Worm (Caenorhabditis elegans) whole organism, L1 larva: Measurements from ENCODE around the gene blos-2.

Source experiments
- ama-1 ChIP-seq: fragments of 150-350 bp; optimal IDR thresholded peaks from 2 replicates; lab custom pipeline; 2014
- ceh-82 ChIP-seq, 3 experiments: fragments of 150-350 bp in 1 of 3; sonication (generic microtip) in 2 of 3; optimal IDR thresholded peaks; 2 replicates each; lab custom pipeline; 2014 to 2017; ENCODE audit warnings: missing biosample characterization in 3 of 3, missing genetic modification characterization in 3 of 3
- elt-3 ChIP-seq, 6 experiments: fragments of 150-350 bp in 1 of 6; sonication (generic microtip); optimal IDR thresholded peaks; 2 replicates each; lab custom pipeline; 2017 to 2018; ENCODE audit warnings: missing biosample characterization in 6 of 6, missing genetic modification characterization in 6 of 6, inconsistent platforms in 1 of 6
- lin-15B ChIP-seq: fragments of 150-350 bp; sonication (generic microtip); optimal IDR thresholded peaks from 3 replicates; lab custom pipeline; 2014; ENCODE audit warnings: missing biosample characterization, missing genetic modification characterization
- lin-39 ChIP-seq: fragments of 150-350 bp; optimal IDR thresholded peaks from 2 replicates; lab custom pipeline; 2014; ENCODE audit warnings: missing biosample characterization, missing genetic modification reagents, missing genetic modification characterization
- mdl-1 ChIP-seq, 2 experiments: fragments of 150-350 bp; optimal IDR thresholded peaks; 2 replicates each; lab custom pipeline; 2014 to 2017; ENCODE audit warnings: missing biosample characterization in 2 of 2, missing genetic modification characterization in 2 of 2, inconsistent platforms in 1 of 2
- nhr-237 ChIP-seq: fragments of 150-350 bp; optimal IDR thresholded peaks from 2 replicates; lab custom pipeline; 2014; ENCODE audit warnings: missing biosample characterization, missing genetic modification characterization
- pag-3 ChIP-seq: sonication (generic microtip); optimal IDR thresholded peaks from 2 replicates; lab custom pipeline; 2017; ENCODE audit warnings: missing genetic modification characterization, mild to moderate bottlenecking, missing compliant biosample characterization, antibody characterized with exemption, borderline replicate concordance; ENCODE audit not compliant: insufficient read depth
- pqm-1 ChIP-seq: sonication (generic microtip); optimal IDR thresholded peaks from 3 replicates; lab custom pipeline; 2017; ENCODE audit warnings: missing biosample characterization, missing genetic modification characterization
- rnt-1 ChIP-seq: sonication (generic microtip); optimal IDR thresholded peaks from 2 replicates; lab custom pipeline; 2016; ENCODE audit warnings: mild to moderate bottlenecking, missing genetic modification characterization, moderate library complexity, missing compliant biosample characterization
- sptf-1 ChIP-seq: fragments of 150-350 bp; optimal IDR thresholded peaks from 2 replicates; lab custom pipeline; 2014; ENCODE audit warnings: missing biosample characterization, missing genetic modification characterization
- zag-1 ChIP-seq: fragments of 150-350 bp; optimal IDR thresholded peaks from 2 replicates; lab custom pipeline; 2014; ENCODE audit warnings: missing biosample characterization, missing genetic modification characterization

DNA sequence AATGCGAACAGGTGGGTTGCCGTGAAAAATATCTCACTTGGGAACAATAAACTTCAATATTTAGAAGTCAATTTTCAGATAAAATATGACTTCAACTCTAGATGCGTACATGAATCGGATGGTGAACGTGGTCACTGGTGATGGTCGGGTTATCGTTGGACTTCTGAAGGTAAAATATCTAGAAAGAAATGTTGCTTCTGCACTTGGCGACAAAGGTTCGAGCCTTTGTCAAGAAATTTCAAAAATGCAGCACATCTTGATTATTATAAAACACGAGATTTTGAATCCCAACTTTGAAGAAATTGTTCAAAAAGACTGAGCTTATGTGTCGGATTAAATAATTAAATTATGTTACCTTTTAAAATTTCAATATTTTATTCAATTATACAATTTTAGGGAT is 7.6 kb upstream of the blos-2 start, which contains the start of gene lsm-8:
- TF ChIP-seq ceh-82 (tag; optimal IDR thresholded peaks at IDR 0.05; lab: Kevin White, UChicago): no peak
- no peak for TF ChIP-seq pqm-1 (tag; lab: Kevin White, UChicago)
- TF ChIP-seq lin-39 (tag; lab: Kevin White, UChicago): no peak
- no peak for TF ChIP-seq zag-1 (tag; lab: Kevin White, UChicago)
- no peak for TF ChIP-seq pag-3 (tag; lab: Kevin White, UChicago)
- no peak for TF ChIP-seq sptf-1
- no peak for TF ChIP-seq mdl-1 (tag; optimal IDR thresholded peaks at IDR 0.05; lab: Kevin White, UChicago)
- TF ChIP-seq nhr-237 (tag; lab: Kevin White, UChicago): no peak
- TF ChIP-seq ama-1 (lab: Kevin White, UChicago): no peak
- TF ChIP-seq lin-15B (tag; lab: Kevin White, UChicago): no peak
- TF ChIP-seq elt-3 (tag; optimal IDR thresholded peaks at IDR 0.05; lab: Kevin White, UChicago): no peak
- no peak for TF ChIP-seq rnt-1 (tag; lab: Kevin White, UChicago)
